Worm (Caenorhabditis elegans): ENCODE results near the gene srsx-24.

DNA sequence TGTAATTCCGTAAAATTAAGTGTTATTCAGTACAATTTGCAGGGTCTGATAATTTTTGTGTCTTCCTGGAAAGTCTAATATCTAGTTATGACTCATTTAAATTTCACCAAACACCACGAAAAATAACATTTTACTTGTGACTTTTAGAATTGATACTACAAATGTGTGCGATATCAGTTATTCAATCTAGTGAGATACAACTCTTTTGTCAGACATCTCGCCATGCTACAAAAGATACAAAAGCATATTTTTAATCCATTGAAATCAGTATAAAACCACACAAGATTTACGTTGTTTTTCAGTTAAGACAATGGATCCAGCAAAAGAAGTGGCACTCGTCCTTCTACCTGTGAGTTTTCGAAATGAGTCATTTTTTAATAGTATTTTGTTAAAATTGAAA lies 5.2 kb downstream of the srsx-24 start, which contains the start of gene srx-56:
- TF ChIP-seq lir-3 (tag; optimal IDR thresholded peaks at IDR 0.05) (no peak), mdl-1 (tag; optimal IDR thresholded peaks at IDR 0.05) (no peak), F26F4.8 (GFP tag; conservative IDR thresholded peaks at IDR 0.05) (no peak), unc-62 (GFP tag; optimal IDR thresholded peaks at IDR 0.05 in 1 of 2) (peak in 1 of 2 experiments; percentile 20), unc-62 (tag; optimal IDR thresholded peaks at IDR 0.05) (no peak), duxl-1 (tag; optimal IDR thresholded peaks at IDR 0.05; ENCODE audit: poor library complexity) (no peak), nhr-76 (tag; optimal IDR thresholded peaks at IDR 0.05) (no peak), php-3 (GFP tag; IDR thresholded peaks at IDR 0.05) (no peak), lin-13 (GFP tag; optimal IDR thresholded peaks at IDR 0.05) (no peak), jun-1 (tag; optimal IDR thresholded peaks at IDR 0.05) (no peak), lin-39 (tag; optimal IDR thresholded peaks at IDR 0.05) (no peak), snpc-4 (tag; optimal IDR thresholded peaks at IDR 0.05) (no peak)

Data from whole organism, L4 larva.